Fruit fly (Drosophila melanogaster): ENCODE measurements around the gene CG8281.

dm6 chr3L:7940558-7941238 lies 28.4 kb downstream of the CG8281 start:
- TF ChIP-seq ttk (optimal IDR thresholded peaks at IDR 0.05) (no peak), insv (optimal IDR thresholded peaks at IDR 0.05) (no peak), Myc (optimal IDR thresholded peaks at IDR 0.05) (no peak), psq (optimal IDR thresholded peaks at IDR 0.05) (no peak), h (optimal IDR thresholded peaks at IDR 0.05) (no peak)
